Worm (Caenorhabditis elegans) whole organism, mixed stage, embryonic: Measurements from ENCODE around the gene W03C9.2.

ENCODE experiments used
- M03D4.4 ChIP-seq: sonication (generic microtip); optimal IDR thresholded peaks from 2 replicates; lab custom pipeline; 2017; ENCODE audit warnings: mild to moderate bottlenecking, missing genetic modification characterization, missing compliant biosample characterization
- bed-3 ChIP-seq: fragments of 200-800 bp; sonication (Bioruptor generic); optimal IDR thresholded peaks from 3 replicates; lab custom pipeline; 2018; ENCODE audit warnings: mild to moderate bottlenecking, missing genetic modification characterization, moderate library complexity, missing compliant biosample characterization
- blmp-1 ChIP-seq: fragments of 150-350 bp; optimal IDR thresholded peaks from 2 replicates; lab custom pipeline; 2014; ENCODE audit warnings: missing biosample characterization, missing genetic modification characterization
- ceh-39 ChIP-seq: fragments of 150-350 bp; optimal IDR thresholded peaks from 2 replicates; lab custom pipeline; 2014; ENCODE audit warnings: missing biosample characterization, missing genetic modification characterization
- ceh-43 ChIP-seq: fragments of 200-800 bp; sonication (Bioruptor generic); optimal IDR thresholded peaks from 2 replicates; lab custom pipeline; 2018; ENCODE audit warnings: mild to moderate bottlenecking, missing genetic modification characterization, moderate library complexity, missing compliant biosample characterization
- ceh-83 ChIP-seq: fragments of 200-800 bp; sonication (Bioruptor generic); optimal IDR thresholded peaks from 2 replicates; lab custom pipeline; 2018; ENCODE audit warnings: mild to moderate bottlenecking, missing genetic modification characterization, missing compliant biosample characterization
- ces-1 ChIP-seq: fragments of 150-350 bp; optimal IDR thresholded peaks from 2 replicates; lab custom pipeline; 2014; ENCODE audit warnings: missing biosample characterization, missing genetic modification reagents, missing genetic modification characterization
- cnd-1 ChIP-seq: fragments of 200-800 bp; sonication (Bioruptor generic); optimal IDR thresholded peaks from 2 replicates; lab custom pipeline; 2018; ENCODE audit warnings: mild to moderate bottlenecking, missing genetic modification characterization, missing compliant biosample characterization
- drap-1 ChIP-seq: fragments of 200-800 bp; sonication (Bioruptor generic); optimal IDR thresholded peaks from 3 replicates; lab custom pipeline; 2018; ENCODE audit warnings: mild to moderate bottlenecking, missing genetic modification characterization, missing compliant biosample characterization
- elt-1 ChIP-seq: sonication (generic microtip); optimal IDR thresholded peaks from 2 replicates; lab custom pipeline; 2017; ENCODE audit warnings: missing genetic modification characterization, mild to moderate bottlenecking, missing compliant biosample characterization, antibody characterized with exemption, moderate library complexity, borderline replicate concordance; ENCODE audit not compliant: insufficient read depth
- elt-3 ChIP-seq: fragments of 150-350 bp; optimal IDR thresholded peaks from 2 replicates; lab custom pipeline; 2014; ENCODE audit warnings: missing biosample characterization, missing genetic modification characterization
- ham-2 ChIP-seq: fragments of 200-800 bp; sonication (Bioruptor generic); optimal IDR thresholded peaks from 2 replicates; lab custom pipeline; 2018; ENCODE audit warnings: mild to moderate bottlenecking, missing genetic modification characterization, missing compliant biosample characterization
- hlh-1 ChIP-seq: fragments of 150-350 bp; optimal IDR thresholded peaks from 2 replicates; lab custom pipeline; 2014; ENCODE audit warnings: missing biosample characterization, missing genetic modification reagents, missing genetic modification characterization
- lin-13 ChIP-seq: fragments of 150-350 bp; optimal IDR thresholded peaks from 2 replicates; lab custom pipeline; 2014; ENCODE audit warnings: missing biosample characterization, missing genetic modification characterization
- lin-32 ChIP-seq: fragments of 200-800 bp; sonication (Bioruptor generic); optimal IDR thresholded peaks from 2 replicates; lab custom pipeline; 2018; ENCODE audit warnings: mild to moderate bottlenecking, missing genetic modification characterization, missing compliant biosample characterization
- lsy-2 ChIP-seq: fragments of 150-350 bp; optimal IDR thresholded peaks from 2 replicates; lab custom pipeline; 2014; ENCODE audit warnings: missing biosample characterization, missing genetic modification characterization
- mab-5 ChIP-seq: fragments of 150-350 bp; optimal IDR thresholded peaks from 2 replicates; lab custom pipeline; 2014; ENCODE audit warnings: missing biosample characterization, missing genetic modification characterization
- mep-1 ChIP-seq: fragments of 150-350 bp; optimal IDR thresholded peaks from 2 replicates; lab custom pipeline; 2017; ENCODE audit warnings: missing biosample characterization, missing genetic modification reagents, missing genetic modification characterization, inconsistent platforms
- mls-2 ChIP-seq: sonication (generic microtip); optimal IDR thresholded peaks from 2 replicates; lab custom pipeline; 2016; ENCODE audit warnings: mild to moderate bottlenecking, missing genetic modification characterization, moderate library complexity, missing compliant biosample characterization
- nhr-237 ChIP-seq: fragments of 150-350 bp; optimal IDR thresholded peaks from 2 replicates; lab custom pipeline; 2014; ENCODE audit warnings: missing biosample characterization, missing genetic modification characterization
- nhr-28 ChIP-seq: fragments of 150-350 bp; optimal IDR thresholded peaks from 2 replicates; lab custom pipeline; 2014; ENCODE audit warnings: missing biosample characterization, missing genetic modification characterization
- sem-2 ChIP-seq: fragments of 200-800 bp; sonication (Bioruptor generic); optimal IDR thresholded peaks from 2 replicates; lab custom pipeline; 2018; ENCODE audit warnings: mild to moderate bottlenecking, missing genetic modification characterization, missing compliant biosample characterization
- sptf-1 ChIP-seq: sonication (generic microtip); optimal IDR thresholded peaks from 2 replicates; lab custom pipeline; 2017; ENCODE audit warnings: mild to moderate bottlenecking, missing genetic modification characterization, moderate library complexity, missing compliant biosample characterization
- unc-120 ChIP-seq: sonication (generic microtip); optimal IDR thresholded peaks from 2 replicates; lab custom pipeline; 2017; ENCODE audit warnings: missing genetic modification characterization, missing compliant biosample characterization; ENCODE audit not compliant: poor library complexity, severe bottlenecking
- unc-39 ChIP-seq: fragments of 150-350 bp; optimal IDR thresholded peaks from 2 replicates; lab custom pipeline; 2014; ENCODE audit warnings: missing biosample characterization, missing genetic modification characterization
- unc-62 ChIP-seq: fragments of 150-350 bp; optimal IDR thresholded peaks from 2 replicates; lab custom pipeline; 2014; ENCODE audit warnings: missing biosample characterization, missing genetic modification reagents, missing genetic modification characterization
- zip-8 ChIP-seq: fragments of 150-350 bp; optimal IDR thresholded peaks from 2 replicates; lab custom pipeline; 2014; ENCODE audit warnings: missing biosample characterization, missing genetic modification characterization
- ztf-11 ChIP-seq: fragments of 150-350 bp; optimal IDR thresholded peaks from 2 replicates; lab custom pipeline; 2014; ENCODE audit warnings: missing biosample characterization, missing genetic modification characterization

The W03C9.2 gene

DNA sequence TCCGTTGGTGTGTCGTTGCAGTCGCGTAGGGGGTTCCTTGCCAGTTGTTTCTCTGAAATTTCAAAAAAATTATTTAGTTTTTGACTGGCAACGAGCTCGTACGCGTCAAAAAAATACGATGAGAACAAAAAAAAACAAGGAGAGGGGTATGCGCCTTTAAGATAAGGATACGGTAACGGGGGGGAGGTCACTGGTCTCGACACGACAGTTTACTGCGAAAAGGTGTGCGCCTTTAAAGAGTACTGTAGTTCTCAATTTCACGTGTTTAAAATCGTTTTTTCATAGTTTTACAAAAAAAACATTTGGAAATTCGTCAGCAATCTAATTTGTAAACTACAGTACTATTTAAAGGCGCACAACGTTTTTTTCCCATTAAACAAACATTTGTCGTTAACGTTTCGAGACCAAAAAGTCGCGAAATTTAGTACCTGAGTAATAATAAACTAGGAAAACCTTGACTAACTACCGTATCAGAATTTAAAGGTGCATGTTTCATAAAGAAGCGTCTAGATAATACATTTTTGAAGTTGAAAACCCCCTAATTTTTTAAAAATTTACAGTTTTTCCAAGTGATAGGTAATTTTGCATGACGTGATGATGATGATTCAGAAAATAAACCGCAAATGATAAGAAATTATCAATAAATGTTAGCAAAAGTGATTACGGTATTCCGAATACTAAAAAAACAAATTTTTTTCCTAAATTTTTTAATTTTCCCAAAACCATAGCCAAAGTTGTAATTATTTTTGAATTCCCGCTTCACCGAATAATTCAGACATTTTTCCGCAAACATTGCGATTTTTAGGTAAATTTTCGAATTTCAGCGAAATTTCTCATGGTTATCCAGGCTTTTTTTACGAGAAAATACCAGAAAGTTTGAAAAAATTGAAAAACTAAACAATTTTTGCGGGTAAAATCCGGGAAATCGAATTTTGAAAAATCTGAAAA lies 12.2 kb downstream of the W03C9.2 start:
- TF ChIP-seq sptf-1 (tag; lab: Kevin White, UChicago): peak; percentile 32
- TF ChIP-seq mab-5: no peak
- TF ChIP-seq bed-3 (GFP tag; lab: Kevin White, UChicago): peak; percentile 47
- TF ChIP-seq unc-120 (tag; lab: Kevin White, UChicago): no peak
- TF ChIP-seq ceh-83: peak; percentile 59
- TF ChIP-seq ceh-43 (GFP tag; lab: Kevin White, UChicago): peak; percentile 44
- TF ChIP-seq mls-2 (tag; lab: Kevin White, UChicago): peak; percentile 13

- TF ChIP-seq M03D4.4 (tag; lab: Kevin White, UChicago): no peak
- TF ChIP-seq, all 35 proteins: peak for 0
Measured at ce11 chrII:11976727-11977259, 14.6 kb downstream of the W03C9.2 start.

DNA sequence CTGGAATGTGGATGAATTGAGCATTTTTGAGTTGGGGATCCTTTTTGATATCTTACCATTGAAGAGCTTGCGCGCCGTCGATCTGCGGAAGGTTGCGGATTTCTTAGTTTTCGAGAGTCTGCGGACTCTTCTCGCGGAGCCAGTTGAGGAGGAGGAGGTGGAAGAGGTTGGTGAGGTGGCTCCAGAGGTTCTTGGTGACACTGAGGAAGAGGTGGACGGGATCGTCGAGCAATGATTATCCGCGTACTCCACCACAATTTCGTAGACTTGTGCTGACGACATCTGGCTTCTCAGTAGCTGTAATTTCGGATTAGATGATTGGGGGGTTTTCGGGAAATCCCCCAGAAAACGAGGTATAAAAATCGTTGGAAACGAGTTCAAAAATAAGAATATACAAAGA lies 15.2 kb downstream of the W03C9.2 start, which contains the start of gene Y17G7B.21:
Gene Y17G7B.21 (minus strand): TSS at position 299 of the 400 bp plus-strand sequence.
- TF ChIP-seq ces-1 (GFP tag; lab: Kevin White, UChicago) (no peak), lin-13 (tag; lab: Kevin White, UChicago) (no peak), lsy-2 (tag; lab: Kevin White, UChicago) (no peak), unc-39 (tag; lab: Kevin White, UChicago) (no peak), ham-2 (GFP tag; lab: Kevin White, UChicago) (no peak), nhr-237 (tag; lab: Kevin White, UChicago) (no peak), cnd-1 (tag; lab: Kevin White, UChicago) (no peak), M03D4.4 (tag; lab: Kevin White, UChicago) (no peak), sem-2 (GFP tag; lab: Kevin White, UChicago) (no peak)

- no peak for TF ChIP-seq hlh-1 (tag; lab: Kevin White, UChicago)
- no peak for TF ChIP-seq bed-3 (GFP tag; lab: Kevin White, UChicago)
- TF ChIP-seq unc-62 (GFP tag; lab: Kevin White, UChicago): no peak
- no peak for TF ChIP-seq lin-13 (tag; lab: Kevin White, UChicago)
Measured at ce11 chrII:11978478-11978877, 16.3 kb downstream of the W03C9.2 start.

ce11 chrII:11978920-11979319 lies 16.8 kb downstream of the W03C9.2 start:
- TF ChIP-seq blmp-1 (tag; lab: Kevin White, UChicago) (no peak), ceh-39 (tag; lab: Kevin White, UChicago) (no peak), ceh-83 (no peak), elt-1 (tag; lab: Kevin White, UChicago) (no peak), mls-2 (tag; lab: Kevin White, UChicago) (no peak), lsy-2 (tag; lab: Kevin White, UChicago) (no peak), drap-1 (no peak)

ce11 chrII:11979449-11980095 lies 17.4 kb downstream of the W03C9.2 start, which contains the start of the genes ash-2 and Y17G7B.20:
Gene ash-2 (plus strand): TSS chrII:11979838.
Gene Y17G7B.20 (minus strand): TSS chrII:11979844.
- TF ChIP-seq nhr-28 (tag; lab: Kevin White, UChicago) (no peak), lin-32 (no peak), elt-3 (tag; lab: Kevin White, UChicago) (no peak), hlh-1 (tag; lab: Kevin White, UChicago) (peak; percentile 3), zip-8 (no peak), lin-13 (tag; lab: Kevin White, UChicago) (peak; percentile 33), ztf-11 (peak; percentile 16), ces-1 (GFP tag; lab: Kevin White, UChicago) (peak; percentile 29), unc-120 (tag; lab: Kevin White, UChicago) (no peak), sem-2 (GFP tag; lab: Kevin White, UChicago) (no peak), mep-1 (tag; lab: Kevin White, UChicago) (no peak), ceh-39 (tag; lab: Kevin White, UChicago) (peak; percentile 100)
